Fruit fly (Drosophila melanogaster) whole organism, adult: Measurements from ENCODE around the gene cpx.
A peak's percentile ranks its signal among the peaks of the same experiment; 100 is the strongest.

Experiments
- CG11617 ChIP-seq: fragments of 200-800 bp; sonication (Bioruptor generic); optimal IDR thresholded peaks from 2 replicates; lab custom pipeline; 2017; ENCODE audit warnings: mild to moderate bottlenecking, missing biosample characterization, missing genetic modification reagents, missing genetic modification characterization
- CG12768 ChIP-seq: fragments of 200-800 bp; sonication (Bioruptor generic); optimal IDR thresholded peaks from 2 replicates; lab custom pipeline; 2017; ENCODE audit warnings: missing biosample characterization, missing genetic modification characterization, mild to moderate bottlenecking, moderate library complexity, missing genetic modification reagents
- CG14711 ChIP-seq: fragments of 200-800 bp; sonication (Bioruptor generic); optimal IDR thresholded peaks from 2 replicates; lab custom pipeline; 2018; ENCODE audit warnings: missing biosample characterization, mild to moderate bottlenecking, missing genetic modification characterization, moderate library complexity
- CG1620 ChIP-seq: fragments of 200-800 bp; sonication (Bioruptor generic); optimal IDR thresholded peaks from 2 replicates; lab custom pipeline; 2016; ENCODE audit warnings: missing biosample characterization, missing genetic modification characterization
- CG33017 ChIP-seq: fragments of 200-800 bp; sonication (Bioruptor generic); optimal IDR thresholded peaks from 2 replicates; lab custom pipeline; 2018; ENCODE audit warnings: missing biosample characterization, mild to moderate bottlenecking, missing genetic modification characterization, moderate library complexity
- CG5204 ChIP-seq: fragments of 200-800 bp; sonication (Bioruptor generic); optimal IDR thresholded peaks from 2 replicates; lab custom pipeline; 2016; ENCODE audit warnings: missing biosample characterization, missing genetic modification characterization
- CG7045 ChIP-seq: fragments of 200-800 bp; sonication (Bioruptor generic); optimal IDR thresholded peaks from 2 replicates; lab custom pipeline; 2017; ENCODE audit warnings: missing biosample characterization, mild to moderate bottlenecking, missing genetic modification characterization
- CG7101 ChIP-seq: fragments of 200-800 bp; sonication (Bioruptor generic); optimal IDR thresholded peaks from 2 replicates; lab custom pipeline; 2018; ENCODE audit warnings: missing biosample characterization, mild to moderate bottlenecking, missing genetic modification characterization, moderate library complexity
- Clk ChIP-seq: fragments of 200-800 bp; sonication (Bioruptor generic); optimal IDR thresholded peaks from 2 replicates; lab custom pipeline; 2017; ENCODE audit warnings: missing biosample characterization, missing genetic modification characterization
- Crg-1 ChIP-seq: fragments of 200-800 bp; sonication (Bioruptor generic); optimal IDR thresholded peaks from 2 replicates; lab custom pipeline; 2016; ENCODE audit warnings: missing biosample characterization, missing genetic modification characterization
- Hr96 ChIP-seq: fragments of 200-800 bp; sonication (Bioruptor generic); optimal IDR thresholded peaks from 2 replicates; lab custom pipeline; 2016; ENCODE audit warnings: missing biosample characterization, missing genetic modification characterization
- Mnt ChIP-seq: fragments of 200-800 bp; sonication (Bioruptor generic); optimal IDR thresholded peaks from 2 replicates; lab custom pipeline; 2016; ENCODE audit warnings: missing biosample characterization, mild to moderate bottlenecking, missing genetic modification characterization
- bab1 ChIP-seq: fragments of 200-800 bp; sonication (Bioruptor generic); optimal IDR thresholded peaks from 3 replicates; lab custom pipeline; 2019; ENCODE audit warnings: missing biosample characterization, mild to moderate bottlenecking, missing genetic modification characterization, moderate library complexity
- cic ChIP-seq: fragments of 200-800 bp; sonication (Bioruptor generic); optimal IDR thresholded peaks from 2 replicates; lab custom pipeline; 2017; ENCODE audit warnings: missing biosample characterization, mild to moderate bottlenecking, missing genetic modification characterization, moderate library complexity
- cnc ChIP-seq, 2 experiments: fragments of >200 bp; optimal IDR thresholded peaks; 2 replicates each; lab custom pipeline; 2017
- kay ChIP-seq: fragments of 200-800 bp; sonication (Bioruptor generic); peaks from one replicate; lab custom pipeline; 2016; ENCODE audit warnings: missing biosample characterization, missing genetic modification characterization, borderline replicate concordance
- ovo ChIP-seq: fragments of 200-800 bp; sonication (Bioruptor generic); optimal IDR thresholded peaks from 2 replicates; lab custom pipeline; 2016; ENCODE audit warnings: missing biosample characterization, missing genetic modification characterization
- pad ChIP-seq: fragments of 200-800 bp; sonication (Bioruptor generic); optimal IDR thresholded peaks from 3 replicates; lab custom pipeline; 2017; ENCODE audit warnings: missing biosample characterization, missing genetic modification characterization, mild to moderate bottlenecking, moderate library complexity, missing genetic modification reagents
- tj ChIP-seq: fragments of 200-800 bp; sonication (Bioruptor generic); optimal IDR thresholded peaks from 3 replicates; lab custom pipeline; 2017; ENCODE audit warnings: missing biosample characterization, mild to moderate bottlenecking, missing genetic modification characterization, moderate library complexity
- toe ChIP-seq: fragments of 200-800 bp; sonication (Bioruptor generic); optimal IDR thresholded peaks from 2 replicates; lab custom pipeline; 2016; ENCODE audit warnings: missing biosample characterization, missing genetic modification characterization

Gene cpx

DNA sequence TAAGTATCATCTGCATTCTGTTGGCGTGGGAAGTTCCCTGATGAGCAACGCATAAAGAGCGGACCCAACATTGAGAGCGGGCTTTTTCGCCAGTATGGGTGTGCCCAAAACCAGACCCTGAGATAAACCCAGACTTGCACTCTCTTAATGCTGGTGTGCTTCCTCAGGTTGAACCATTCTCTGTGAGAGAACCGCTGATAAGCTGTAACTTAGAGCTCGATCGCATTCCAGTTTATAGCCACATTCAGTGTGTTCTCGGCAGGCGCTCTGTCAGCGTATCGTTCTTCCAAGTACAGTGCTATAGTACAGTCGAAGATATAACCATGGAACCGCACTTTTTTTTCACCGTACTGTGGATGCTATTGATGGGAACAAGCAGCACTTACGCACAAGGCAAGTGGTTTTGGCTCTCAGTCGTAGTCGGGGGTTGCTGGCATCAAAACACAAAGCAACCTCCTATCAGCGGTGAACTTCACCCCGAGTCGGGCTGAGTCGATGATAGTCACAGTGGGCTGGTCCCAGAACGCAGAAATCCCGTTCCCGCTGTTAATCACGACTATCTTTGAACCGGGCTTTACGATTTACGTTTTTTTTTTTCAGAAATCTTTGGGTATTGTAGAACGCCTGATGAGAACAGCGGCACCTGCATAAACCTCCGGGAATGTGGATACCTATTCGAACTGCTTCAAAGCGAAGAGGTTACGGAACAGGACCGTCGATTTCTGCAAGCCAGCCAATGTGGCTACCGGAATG is 27.8 kb downstream of the cpx start, which contains the start of gene MP1:
MP1 (plus strand) TSS at position 245 of the 753 bp plus-strand sequence.
- TF ChIP-seq CG5204 (GFP tag; lab: Kevin White, UChicago), result no peak
- peak; percentile 49 for TF ChIP-seq bab1
- no peak for TF ChIP-seq kay
- TF ChIP-seq cnc (optimal IDR thresholded peaks at IDR 0.05; lab: Kevin White, UChicago), result no peak
- no peak for TF ChIP-seq Clk
- peak; percentile 62 for TF ChIP-seq tj
- TF ChIP-seq Crg-1 (GFP tag; lab: Kevin White, UChicago), result no peak
- TF ChIP-seq Hr96 (GFP tag; lab: Kevin White, UChicago), result no peak
- TF ChIP-seq cic (GFP tag; lab: Kevin White, UChicago), result peak; percentile 35

DNA sequence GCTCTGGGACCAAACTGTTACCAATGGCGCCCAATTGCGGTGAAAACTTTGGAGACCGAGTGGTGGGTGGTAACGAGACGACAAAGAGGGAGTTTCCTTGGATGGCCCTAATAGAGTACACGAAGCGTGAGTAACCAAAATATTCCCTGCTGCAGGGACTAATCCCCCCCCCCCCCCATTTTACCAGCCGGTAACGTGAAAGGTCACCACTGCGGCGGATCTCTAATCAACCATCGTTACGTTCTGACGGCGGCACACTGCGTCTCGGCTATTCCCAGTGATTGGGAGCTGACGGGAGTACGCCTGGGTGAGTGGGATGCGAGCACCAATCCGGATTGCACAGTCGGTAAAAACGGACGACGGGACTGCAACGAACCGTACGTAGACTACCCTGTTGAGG is 28.7 kb downstream of the cpx start:
- TF ChIP-seq cnc (optimal IDR thresholded peaks at IDR 0.05; lab: Kevin White, UChicago) (no peak), Hr96 (GFP tag; lab: Kevin White, UChicago) (no peak), Crg-1 (GFP tag; lab: Kevin White, UChicago) (no peak), tj (no peak), CG14711 (tag; lab: Kevin White, UChicago) (no peak), CG12768 (GFP tag; lab: Kevin White, UChicago) (no peak), CG11617 (GFP tag; lab: Kevin White, UChicago) (no peak), CG5204 (GFP tag; lab: Kevin White, UChicago) (no peak), bab1 (no peak), Mnt (GFP tag; lab: Kevin White, UChicago) (no peak), cic (GFP tag; lab: Kevin White, UChicago) (no peak), CG7101 (no peak), Clk (no peak), kay (no peak), toe (GFP tag; lab: Kevin White, UChicago) (no peak), CG7045 (no peak), CG1620 (GFP tag; lab: Kevin White, UChicago) (no peak), ovo (GFP tag; lab: Kevin White, UChicago) (no peak)

DNA sequence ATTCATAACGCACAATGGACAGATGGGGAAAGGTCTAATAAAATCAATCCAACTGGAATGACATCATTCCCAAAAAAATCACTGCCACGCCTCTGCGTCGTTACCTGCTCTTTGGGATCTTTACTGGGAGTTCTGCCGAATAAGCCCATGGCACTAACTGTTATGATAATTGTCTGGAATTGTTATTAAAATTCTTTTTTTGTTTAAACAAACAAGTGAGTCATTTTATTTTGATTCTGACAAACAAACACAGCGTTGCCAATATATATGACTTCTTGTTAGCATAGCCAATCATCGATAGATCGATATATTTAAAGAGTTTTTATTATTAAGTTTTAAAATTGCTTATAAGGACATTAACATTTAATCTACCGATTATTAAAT is 30.7 kb downstream of the cpx start, which contains the start of gene Vps24:
Vps24 (minus strand) TSS at position 265 of the 384 bp plus-strand sequence.
- TF ChIP-seq CG11617 (GFP tag; lab: Kevin White, UChicago) (no peak), toe (GFP tag; lab: Kevin White, UChicago) (no peak), CG12768 (GFP tag; lab: Kevin White, UChicago) (no peak), CG1620 (GFP tag; lab: Kevin White, UChicago) (no peak), bab1 (peak; percentile 46), kay (peak; percentile 96), tj (no peak), cic (GFP tag; lab: Kevin White, UChicago) (no peak)

DNA sequence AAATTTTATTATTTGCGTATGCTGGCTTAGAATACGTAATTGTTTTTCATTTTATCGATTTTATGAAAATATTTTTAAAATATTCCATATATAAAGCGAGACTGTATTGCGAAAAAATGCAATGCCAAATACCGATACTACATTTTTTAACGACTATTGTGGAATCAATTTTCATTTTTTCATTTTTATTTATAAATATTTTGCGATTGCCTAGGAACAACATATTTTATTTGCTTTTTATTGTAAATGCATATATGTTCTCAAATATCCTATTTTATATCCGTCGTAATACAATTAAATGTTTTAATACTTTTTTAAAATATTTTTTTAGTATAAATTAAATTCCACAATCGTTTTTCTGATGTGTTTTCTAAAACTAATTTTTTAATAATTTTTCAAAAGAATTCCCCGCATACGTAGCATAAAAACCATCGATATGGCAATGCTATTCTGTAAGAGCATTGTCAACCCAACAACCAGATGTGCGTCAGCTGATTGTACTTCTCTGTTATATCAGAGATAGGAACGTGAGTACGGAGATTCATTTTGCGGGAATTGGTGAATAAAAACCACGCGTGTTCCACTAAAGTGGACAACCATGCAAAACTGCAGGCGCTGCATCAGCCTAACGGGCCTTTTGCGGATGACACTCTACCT is 31.2 kb downstream of the cpx start, which contains the start of gene Suv3:
Suv3 (plus strand) TSS at position 489 of the 657 bp plus-strand sequence.
- TF ChIP-seq cnc (optimal IDR thresholded peaks at IDR 0.05; lab: Kevin White, UChicago), result no peak
- no peak for TF ChIP-seq CG12768 (GFP tag; lab: Kevin White, UChicago)
- no peak for TF ChIP-seq Hr96 (GFP tag; lab: Kevin White, UChicago)
- TF ChIP-seq Mnt (GFP tag; lab: Kevin White, UChicago), result peak; percentile 52
- TF ChIP-seq cic (GFP tag; lab: Kevin White, UChicago), result no peak
- peak; percentile 65 for TF ChIP-seq CG7101
- TF ChIP-seq Crg-1 (GFP tag; lab: Kevin White, UChicago), result no peak
- TF ChIP-seq pad (GFP tag; lab: Kevin White, UChicago), result peak; percentile 11
- TF ChIP-seq tj, result peak; percentile 42
- TF ChIP-seq CG11617 (GFP tag; lab: Kevin White, UChicago), result peak; percentile 59
- peak; percentile 19 for TF ChIP-seq CG1620 (GFP tag; lab: Kevin White, UChicago)
- TF ChIP-seq CG5204 (GFP tag; lab: Kevin White, UChicago), result no peak
- no peak for TF ChIP-seq ovo (GFP tag; lab: Kevin White, UChicago)
- TF ChIP-seq toe (GFP tag; lab: Kevin White, UChicago), result no peak
- TF ChIP-seq CG33017 (tag; lab: Kevin White, UChicago), result peak; percentile 57
- no peak for TF ChIP-seq Clk
- peak; percentile 72 for TF ChIP-seq CG14711 (tag; lab: Kevin White, UChicago)
- TF ChIP-seq kay, result peak; percentile 70
- TF ChIP-seq CG7045, result peak; percentile 32
- TF ChIP-seq bab1, result peak; percentile 39

DNA sequence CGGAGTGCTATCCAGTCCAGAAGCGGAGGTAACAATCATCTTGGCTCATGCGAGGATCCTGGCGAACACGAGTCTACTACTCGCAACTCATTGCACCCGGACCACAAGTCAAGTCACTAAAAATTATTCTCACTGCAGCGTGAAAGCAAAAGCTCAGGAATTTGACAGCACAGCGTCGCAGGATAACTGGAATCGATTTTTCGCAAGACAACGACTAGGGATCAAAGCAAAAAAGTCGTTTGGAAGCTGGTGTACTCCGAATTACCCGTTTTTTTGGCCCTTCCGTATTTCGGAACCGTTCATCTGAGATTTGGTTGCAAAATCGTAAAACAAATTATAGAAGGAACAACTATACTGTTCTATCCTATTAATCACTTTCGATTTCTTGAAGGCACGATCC is 38.6 kb downstream of the cpx start:
- TF ChIP-seq CG5204 (GFP tag; lab: Kevin White, UChicago), result no peak
- no peak for TF ChIP-seq ovo (GFP tag; lab: Kevin White, UChicago)

DNA sequence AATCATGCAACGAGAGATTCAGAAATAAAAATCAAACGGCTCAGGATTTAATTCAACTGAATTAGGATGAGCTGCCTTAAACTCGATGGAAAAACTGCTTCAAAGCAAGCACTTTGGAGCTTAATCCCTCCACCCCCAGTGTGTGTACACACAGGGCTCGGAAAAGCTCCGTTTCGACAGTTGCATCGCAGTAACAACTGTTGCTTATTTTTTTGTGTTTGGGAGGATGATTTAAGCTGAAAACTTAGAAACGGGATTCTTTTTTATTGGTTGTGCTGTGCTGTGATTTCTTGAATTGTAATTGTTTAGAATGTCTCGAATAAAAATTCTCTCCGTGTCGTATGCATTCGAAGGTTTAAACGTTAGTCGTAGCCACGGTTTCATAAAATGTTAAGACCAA is 39.0 kb downstream of the cpx start, which contains the start of gene Syt14:
Syt14 (minus strand) TSS at position 71 of the 400 bp plus-strand sequence.
- TF ChIP-seq CG7045 (no peak), CG11617 (GFP tag; lab: Kevin White, UChicago) (no peak), Hr96 (GFP tag; lab: Kevin White, UChicago) (no peak), toe (GFP tag; lab: Kevin White, UChicago) (no peak), Clk (no peak)
